Worm (Caenorhabditis elegans) whole organism, young adult: ENCODE measurements around the gene R11E3.2.

Source experiments
- B0019.2 ChIP-seq: fragments of 200-800 bp; sonication (Bioruptor generic); conservative IDR thresholded peaks from 2 replicates; pipeline ENCODE4 v1.3.6; 2022; ENCODE audit warnings: missing genetic modification reagents, missing genetic modification characterization, missing compliant biosample characterization
- B0035.1 ChIP-seq: sonication (generic microtip); optimal IDR thresholded peaks from 2 replicates; lab custom pipeline; 2016; ENCODE audit warnings: missing genetic modification characterization, mild to moderate bottlenecking, missing compliant biosample characterization, missing genotype, missing genetic modification reagents
- B0261.1 ChIP-seq: sonication (generic microtip); optimal IDR thresholded peaks from 2 replicates; lab custom pipeline; 2016; ENCODE audit warnings: mild to moderate bottlenecking, missing genetic modification characterization, moderate library complexity, missing compliant biosample characterization
- B0336.3 ChIP-seq: fragments of 200-800 bp; sonication (Bioruptor generic); IDR thresholded peaks from 2 replicates; pipeline ENCODE4 v1.3.6; 2022; ENCODE audit warnings: missing genetic modification characterization, missing compliant biosample characterization
- C06A6.2 ChIP-seq: fragments of 200-800 bp; sonication (Bioruptor generic); conservative IDR thresholded peaks from 2 replicates; pipeline ENCODE4 v1.3.6; 2022; ENCODE audit warnings: missing genetic modification characterization, missing compliant biosample characterization
- C17E4.6 ChIP-seq: fragments of 200-800 bp; sonication (Bioruptor generic); IDR thresholded peaks from 2 replicates; pipeline ENCODE4 v1.3.6; 2022; ENCODE audit warnings: missing genetic modification reagents, missing genetic modification characterization, missing compliant biosample characterization
- F10E7.11 ChIP-seq: sonication (generic microtip); optimal IDR thresholded peaks from 2 replicates; lab custom pipeline; 2017; ENCODE audit warnings: mild to moderate bottlenecking, missing genetic modification characterization, moderate library complexity, missing compliant biosample characterization
- F23B12.7 ChIP-seq: sonication (generic microtip); optimal IDR thresholded peaks from 2 replicates; lab custom pipeline; 2017; ENCODE audit warnings: missing genetic modification characterization, mild to moderate bottlenecking, missing compliant biosample characterization, antibody characterized with exemption, moderate library complexity; ENCODE audit not compliant: insufficient read depth
- F33H1.4 ChIP-seq: fragments of 200-800 bp; sonication (Bioruptor generic); IDR thresholded peaks from 2 replicates; pipeline ENCODE4 v1.3.6; 2022; ENCODE audit warnings: missing genetic modification reagents, missing genetic modification characterization, missing compliant biosample characterization
- F52B5.7 ChIP-seq: sonication (generic microtip); optimal IDR thresholded peaks from 2 replicates; lab custom pipeline; 2016; ENCODE audit warnings: mild to moderate bottlenecking, missing genetic modification characterization, missing compliant biosample characterization
- F57C9.4 ChIP-seq: sonication (generic microtip); optimal IDR thresholded peaks from 2 replicates; lab custom pipeline; 2017; ENCODE audit warnings: mild to moderate bottlenecking, missing genetic modification characterization, missing compliant biosample characterization
- K11D2.4 ChIP-seq: fragments of 200-800 bp; sonication (Bioruptor generic); IDR thresholded peaks from 2 replicates; pipeline ENCODE4 v1.3.6; 2022; ENCODE audit warnings: missing genetic modification reagents, missing genetic modification characterization, missing compliant biosample characterization
- K12H6.12 ChIP-seq: fragments of 200-800 bp; sonication (Bioruptor generic); optimal IDR thresholded peaks from 2 replicates; lab custom pipeline; 2018; ENCODE audit warnings: mild to moderate bottlenecking, missing genetic modification characterization, missing compliant biosample characterization
- T07F8.4 ChIP-seq: sonication (generic microtip); optimal IDR thresholded peaks from 2 replicates; lab custom pipeline; 2016; ENCODE audit warnings: mild to moderate bottlenecking, missing genetic modification characterization, moderate library complexity, missing compliant biosample characterization
- Y56A3A.18 ChIP-seq: fragments of 200-800 bp; sonication (Bioruptor generic); IDR thresholded peaks from 2 replicates; pipeline ENCODE4 v1.3.6; 2022; ENCODE audit warnings: missing genetic modification reagents, missing genetic modification characterization, missing compliant biosample characterization
- Y67H2A.10 ChIP-seq: fragments of 200-800 bp; sonication (Bioruptor generic); conservative IDR thresholded peaks from 2 replicates; pipeline ENCODE4 v1.3.6; 2022; ENCODE audit warnings: missing genetic modification reagents, missing genetic modification characterization, missing compliant biosample characterization
- Y79H2A.3 ChIP-seq: fragments of 200-800 bp; sonication (Bioruptor generic); conservative IDR thresholded peaks from 2 replicates; pipeline ENCODE4 v1.3.6; 2022; ENCODE audit warnings: missing genetic modification reagents, missing genetic modification characterization, missing compliant biosample characterization
- Y95B8A.8 ChIP-seq: fragments of 200-800 bp; sonication (Bioruptor generic); IDR thresholded peaks from 2 replicates; pipeline ENCODE4 v1.3.6; 2022; ENCODE audit warnings: missing genetic modification reagents, missing genetic modification characterization, missing compliant biosample characterization
- akir-1 ChIP-seq: fragments of 200-800 bp; sonication (Bioruptor generic); optimal IDR thresholded peaks from 2 replicates; lab custom pipeline; 2018; ENCODE audit warnings: mild to moderate bottlenecking, missing genetic modification characterization, moderate library complexity, missing compliant biosample characterization
- ama-1 ChIP-seq, 3 experiments: fragments of 150-350 bp in 1 of 3; sonication (generic microtip) in 2 of 3; optimal IDR thresholded peaks; 2 replicates each; lab custom pipeline; 2014 to 2018; ENCODE audit warnings: missing biosample characterization in 2 of 3, missing genetic modification characterization in 2 of 3, missing genetic modification reagents in 2 of 3
- aptf-3 ChIP-seq: fragments of 200-800 bp; sonication (Bioruptor generic); IDR thresholded peaks from 2 replicates; pipeline ENCODE4 v1.3.6; 2022; ENCODE audit warnings: missing genetic modification characterization, missing compliant biosample characterization
- atf-7 ChIP-seq: sonication (generic microtip); optimal IDR thresholded peaks from 2 replicates; lab custom pipeline; 2017; ENCODE audit warnings: mild to moderate bottlenecking, missing genetic modification characterization, missing compliant biosample characterization
- ceh-27 ChIP-seq: fragments of 200-800 bp; sonication (Bioruptor generic); optimal IDR thresholded peaks from 2 replicates; lab custom pipeline; 2018; ENCODE audit warnings: mild to moderate bottlenecking, missing genetic modification characterization, moderate library complexity, missing compliant biosample characterization
- ceh-40 ChIP-seq: fragments of 200-800 bp; sonication (Bioruptor generic); IDR thresholded peaks from 2 replicates; pipeline ENCODE4 v1.3.6; 2022; ENCODE audit warnings: missing genetic modification characterization, missing compliant biosample characterization
- egl-44 ChIP-seq: fragments of 200-800 bp; sonication (Bioruptor generic); IDR thresholded peaks from 2 replicates; pipeline ENCODE4 v1.3.6; 2022; ENCODE audit warnings: missing genetic modification reagents, missing genetic modification characterization, missing compliant biosample characterization
- hmg-20 ChIP-seq: fragments of 200-800 bp; sonication (Bioruptor generic); IDR thresholded peaks from 2 replicates; pipeline ENCODE4 v1.3.6; 2022; ENCODE audit warnings: missing genetic modification reagents, missing genetic modification characterization, missing compliant biosample characterization
- hsf-1 ChIP-seq: fragments of 200-800 bp; sonication (Bioruptor generic); IDR thresholded peaks from 2 replicates; pipeline ENCODE4 v1.3.6; 2022; ENCODE audit warnings: missing genetic modification reagents, missing genetic modification characterization, missing compliant biosample characterization
- let-526 ChIP-seq: fragments of 200-800 bp; sonication (Bioruptor generic); IDR thresholded peaks from 2 replicates; pipeline ENCODE4 v1.3.6; 2022; ENCODE audit warnings: missing genetic modification reagents, missing genetic modification characterization, missing compliant biosample characterization
- let-607 ChIP-seq, 2 experiments: fragments of 200-800 bp in 1 of 2; sonication (Bioruptor generic) in 1 of 2; sonication (generic microtip) in 1 of 2; optimal IDR thresholded peaks; 2 replicates each; lab custom pipeline; 2016 to 2018; ENCODE audit warnings: mild to moderate bottlenecking in 2 of 2, missing compliant biosample characterization in 2 of 2, missing genetic modification characterization in 2 of 2, moderate library complexity in 2 of 2, missing genotype in 1 of 2
- lin-26 ChIP-seq: fragments of 200-800 bp; sonication (Bioruptor generic); IDR thresholded peaks from 2 replicates; pipeline ENCODE4 v1.3.6; 2022; ENCODE audit warnings: missing genetic modification reagents, missing genetic modification characterization, missing compliant biosample characterization
- lsl-1 ChIP-seq: fragments of 200-800 bp; sonication (Bioruptor generic); optimal IDR thresholded peaks from 2 replicates; lab custom pipeline; 2018; ENCODE audit warnings: mild to moderate bottlenecking, missing genetic modification characterization, moderate library complexity, missing compliant biosample characterization
- madf-3 ChIP-seq: fragments of 200-800 bp; sonication (Bioruptor generic); IDR thresholded peaks from 2 replicates; pipeline ENCODE4 v1.3.6; 2022; ENCODE audit warnings: missing genetic modification reagents, missing genetic modification characterization, missing compliant biosample characterization
- mes-4 ChIP-seq: sonication (generic microtip); optimal IDR thresholded peaks from 2 replicates; lab custom pipeline; 2016; ENCODE audit warnings: missing genotype, missing genetic modification characterization, missing compliant biosample characterization
- mxl-1 ChIP-seq: sonication (generic microtip); optimal IDR thresholded peaks from 2 replicates; lab custom pipeline; 2016; ENCODE audit warnings: missing genetic modification characterization, missing compliant biosample characterization
- nfya-2 ChIP-seq: fragments of 200-800 bp; sonication (Bioruptor generic); IDR thresholded peaks from 2 replicates; pipeline ENCODE4 v1.3.6; 2022; ENCODE audit warnings: missing genetic modification reagents, missing genetic modification characterization, missing compliant biosample characterization
- nhr-120 ChIP-seq: fragments of 200-800 bp; sonication (Bioruptor generic); IDR thresholded peaks from 2 replicates; pipeline ENCODE4 v1.3.6; 2022; ENCODE audit warnings: missing genetic modification characterization, missing compliant biosample characterization
- nhr-179 ChIP-seq: sonication (generic microtip); optimal IDR thresholded peaks from 2 replicates; lab custom pipeline; 2016; ENCODE audit warnings: mild to moderate bottlenecking, missing genetic modification characterization, missing compliant biosample characterization
- pbrm-1 ChIP-seq: fragments of 200-800 bp; sonication (Bioruptor generic); IDR thresholded peaks from 2 replicates; pipeline ENCODE4 v1.3.6; 2022; ENCODE audit warnings: missing genetic modification reagents, missing genetic modification characterization, missing compliant biosample characterization
- rcor-1 ChIP-seq: fragments of 200-800 bp; sonication (Bioruptor generic); IDR thresholded peaks from 2 replicates; pipeline ENCODE4 v1.3.6; 2022; ENCODE audit warnings: missing genetic modification reagents, missing genetic modification characterization, missing compliant biosample characterization
- sdz-38 ChIP-seq: sonication (generic microtip); optimal IDR thresholded peaks from 2 replicates; lab custom pipeline; 2016; ENCODE audit warnings: missing genotype, missing genetic modification characterization, missing compliant biosample characterization
- snpc-1.3 ChIP-seq: sonication (generic microtip); optimal IDR thresholded peaks from 2 replicates; lab custom pipeline; 2017; ENCODE audit warnings: missing genetic modification characterization, mild to moderate bottlenecking, missing compliant biosample characterization, antibody characterized with exemption, moderate library complexity, missing genotype, missing genetic modification reagents; ENCODE audit not compliant: insufficient read depth
- snpc-3.4 ChIP-seq: sonication (generic microtip); optimal IDR thresholded peaks from 2 replicates; lab custom pipeline; 2017; ENCODE audit warnings: missing genetic modification characterization, mild to moderate bottlenecking, missing compliant biosample characterization, antibody characterized with exemption, moderate library complexity, missing genotype, missing genetic modification reagents
- somi-1 ChIP-seq: fragments of 200-800 bp; sonication (Bioruptor generic); optimal IDR thresholded peaks from 2 replicates; lab custom pipeline; 2018; ENCODE audit warnings: mild to moderate bottlenecking, missing genetic modification characterization, missing compliant biosample characterization
- ztf-26 ChIP-seq: sonication (generic microtip); optimal IDR thresholded peaks from 2 replicates; lab custom pipeline; 2017; ENCODE audit warnings: missing genetic modification characterization, missing compliant biosample characterization
- ztf-3 ChIP-seq: fragments of 200-800 bp; sonication (Bioruptor generic); optimal IDR thresholded peaks from 2 replicates; lab custom pipeline; 2018; ENCODE audit warnings: mild to moderate bottlenecking, missing genetic modification characterization, missing compliant biosample characterization
- ztf-6 ChIP-seq: fragments of 200-800 bp; sonication (Bioruptor generic); IDR thresholded peaks from 2 replicates; pipeline ENCODE4 v1.3.6; 2022; ENCODE audit warnings: missing genetic modification reagents, missing genetic modification characterization, missing compliant biosample characterization

Gene R11E3.2

ce11 chrIV:4748408-4749105 lies 23.3 kb upstream of the R11E3.2 start, which contains the start of gene cyc-2.1 (continued):
- no peak for TF ChIP-seq ztf-3 (GFP tag; lab: Kevin White, UChicago)
- peak; percentile 88 for TF ChIP-seq B0336.3 (GFP tag; lab: Robert Waterston, UW)
- TF ChIP-seq B0019.2 (GFP tag; lab: Robert Waterston, UW) = no peak
- TF ChIP-seq F33H1.4 = peak; percentile 41
- TF ChIP-seq aptf-3 (GFP tag; lab: Robert Waterston, UW) = peak; percentile 76; the same call in 1 of the 2 replicates
- TF ChIP-seq Y79H2A.3 (GFP tag; lab: Robert Waterston, UW) = no peak
- no peak for TF ChIP-seq nhr-179
- peak; percentile 79 for TF ChIP-seq madf-3 (GFP tag; lab: Robert Waterston, UW)
- no peak for TF ChIP-seq C06A6.2 (GFP tag; lab: Robert Waterston, UW)
- TF ChIP-seq mes-4 (tag; lab: Kevin White, UChicago) = peak; percentile 6
- TF ChIP-seq ama-1 (optimal IDR thresholded peaks at IDR 0.05; lab: Kevin White, UChicago) = no peak
- TF ChIP-seq ama-1 (GFP tag; optimal IDR thresholded peaks at IDR 0.05; lab: Kevin White, UChicago) = peak; percentile 34 to 66
- TF ChIP-seq let-607 (tag; optimal IDR thresholded peaks at IDR 0.05; lab: Kevin White, UChicago) = peak in 1 of 2 experiments; percentile 58
- peak; percentile 36 for TF ChIP-seq snpc-1.3 (tag; lab: Kevin White, UChicago)
- no peak for TF ChIP-seq mxl-1 (tag; lab: Kevin White, UChicago)
- peak; percentile 54 for TF ChIP-seq lsl-1
- TF ChIP-seq akir-1 (GFP tag; lab: Kevin White, UChicago) = no peak
- peak; percentile 83 for TF ChIP-seq hsf-1 (GFP tag; lab: Robert Waterston, UW)
- no peak for TF ChIP-seq B0035.1 (tag; lab: Kevin White, UChicago)
- no peak for TF ChIP-seq hmg-20 (GFP tag; lab: Robert Waterston, UW)
- TF ChIP-seq F57C9.4 (tag; lab: Kevin White, UChicago) = no peak
- 0 out of 2 replicates have a peak, but pooled peaks have one; percentile 19 for TF ChIP-seq nfya-2
- TF ChIP-seq K12H6.12 = peak; percentile 45
- peak; percentile 67 for TF ChIP-seq atf-7 (tag; lab: Kevin White, UChicago)
- no peak for TF ChIP-seq sdz-38
- TF ChIP-seq ceh-27 (GFP tag; lab: Kevin White, UChicago) = peak; percentile 20
- TF ChIP-seq let-526 (GFP tag; lab: Robert Waterston, UW) = no peak
- TF ChIP-seq F52B5.7 (tag; lab: Kevin White, UChicago) = peak; percentile 37
- no peak for TF ChIP-seq somi-1 (GFP tag; lab: Kevin White, UChicago)
- 0 out of 2 replicates have a peak, but pooled peaks have one; percentile 39 for TF ChIP-seq egl-44 (GFP tag; lab: Robert Waterston, UW)
- peak; percentile 20 for TF ChIP-seq B0261.1 (tag; lab: Kevin White, UChicago)
- TF ChIP-seq K11D2.4 (GFP tag; lab: Robert Waterston, UW) = 0 out of 2 replicates have a peak, but pooled peaks have one; percentile 21
- TF ChIP-seq pbrm-1 (GFP tag; lab: Robert Waterston, UW) = peak; percentile 52
- TF ChIP-seq Y67H2A.10 (GFP tag; lab: Robert Waterston, UW) = no peak
- peak; percentile 92 for TF ChIP-seq snpc-3.4 (tag; lab: Kevin White, UChicago)
- peak; percentile 66 for TF ChIP-seq lin-26 (GFP tag; lab: Robert Waterston, UW)
- TF ChIP-seq rcor-1 (GFP tag; lab: Robert Waterston, UW) = peak; percentile 61; the same call in 1 of the 2 replicates
- peak; percentile 78 for TF ChIP-seq Y95B8A.8 (GFP tag; lab: Robert Waterston, UW)
- no peak for TF ChIP-seq T07F8.4
- peak; percentile 49; the same call in 1 of the 2 replicates for TF ChIP-seq ceh-40
- TF ChIP-seq F10E7.11 (tag; lab: Kevin White, UChicago) = no peak
- TF ChIP-seq ztf-26 (tag; lab: Kevin White, UChicago) = peak; percentile 72
- TF ChIP-seq Y56A3A.18 = peak; percentile 47; the same call in 1 of the 2 replicates
- TF ChIP-seq ztf-6 (GFP tag; lab: Robert Waterston, UW) = 0 out of 2 replicates have a peak, but pooled peaks have one; percentile 44
- TF ChIP-seq C17E4.6 (GFP tag; lab: Robert Waterston, UW) = 0 out of 2 replicates have a peak, but pooled peaks have one; percentile 13
- TF ChIP-seq F23B12.7 (tag; lab: Kevin White, UChicago) = peak; percentile 71
- no peak for TF ChIP-seq nhr-120 (GFP tag; lab: Robert Waterston, UW)
